Fruit fly (Drosophila melanogaster): ENCODE measurements around the gene Cdep.

The Cdep gene

dm6 chr3R:4901782-4902181 is 8.6 kb upstream of the Cdep start:
- TF ChIP-seq CTCF (optimal IDR thresholded peaks at IDR 0.05) (no peak), CG8478 (optimal IDR thresholded peaks at IDR 0.05) (no peak)

- TF ChIP-seq CTCF (optimal IDR thresholded peaks at IDR 0.05) = no peak
- no peak for TF ChIP-seq CG8478 (optimal IDR thresholded peaks at IDR 0.05)
Measured at dm6 chr3R:4903565-4903964, 6.8 kb upstream of the Cdep start.

DNA sequence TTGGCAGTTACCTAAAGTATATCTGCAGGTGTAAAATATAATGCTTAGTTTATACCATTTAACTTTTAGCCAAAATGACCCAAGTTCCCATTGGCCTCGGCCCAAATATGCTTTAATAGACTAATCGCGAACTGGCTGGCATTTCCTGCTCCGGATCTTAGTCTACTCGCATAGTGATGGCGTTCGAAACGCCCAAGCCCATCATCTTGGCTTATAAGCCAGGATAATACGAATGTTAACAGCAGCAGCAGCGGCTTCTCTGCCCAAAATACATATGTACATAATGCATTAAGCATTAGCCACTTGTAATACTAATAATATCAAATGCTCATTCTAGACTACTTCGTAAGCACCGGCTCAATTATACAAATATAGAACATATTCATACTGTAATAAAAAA is 5.5 kb upstream of the Cdep start:
- TF ChIP-seq CTCF (optimal IDR thresholded peaks at IDR 0.05) (no peak), CG8478 (optimal IDR thresholded peaks at IDR 0.05) (no peak)

- TF ChIP-seq CG8478 (optimal IDR thresholded peaks at IDR 0.05) = no peak
- TF ChIP-seq CTCF (optimal IDR thresholded peaks at IDR 0.05) = peak; percentile 39 to 69
Measured at dm6 chr3R:4905764-4906626, 4.4 kb upstream of the Cdep start, which contains the start of gene Gnf1. Gene Gnf1, plus strand, starts transcription at chr3R:4906622.

DNA sequence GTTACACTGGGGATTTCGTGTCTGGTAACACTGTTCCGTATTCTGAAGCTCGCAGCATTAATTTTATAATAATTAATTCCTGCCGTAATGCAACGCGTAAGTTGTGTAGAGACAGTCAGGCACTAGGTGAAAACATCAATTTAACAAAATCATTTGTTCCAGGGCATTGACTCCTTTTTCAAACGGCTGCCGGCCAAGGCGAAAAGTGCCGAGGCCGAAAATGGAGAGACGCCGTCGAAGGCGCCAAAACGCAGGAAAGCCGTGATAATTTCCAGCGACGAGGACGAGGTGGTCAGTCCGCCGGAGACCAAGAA is 3.8 kb upstream of the Cdep start:
- no peak for TF ChIP-seq CTCF (optimal IDR thresholded peaks at IDR 0.05)
- TF ChIP-seq CG8478 (optimal IDR thresholded peaks at IDR 0.05) = no peak

dm6 chr3R:4910839-4911341 is 538 bp downstream of the Cdep start:
- TF ChIP-seq CTCF (optimal IDR thresholded peaks at IDR 0.05) (no peak), CG8478 (optimal IDR thresholded peaks at IDR 0.05) (no peak)

DNA sequence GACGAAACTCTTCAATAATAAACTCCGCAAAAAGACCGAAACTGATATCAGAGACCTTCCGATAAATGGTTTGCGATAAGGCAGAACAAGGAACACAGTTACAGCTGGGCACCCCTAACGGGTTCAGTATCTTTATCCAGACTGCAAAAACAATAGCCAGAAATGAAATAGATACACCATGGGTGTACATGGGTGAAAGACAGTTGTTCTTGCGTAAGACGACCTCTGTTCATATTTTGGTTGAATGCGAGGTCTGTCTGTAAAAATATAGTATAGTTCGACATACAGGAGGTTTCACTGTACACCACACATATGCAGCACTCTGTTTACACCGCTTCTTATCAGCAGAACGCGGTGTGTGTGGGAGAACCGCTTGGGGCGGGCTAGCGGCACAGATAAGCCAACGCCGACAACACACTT is 1.8 kb downstream of the Cdep start:
- TF ChIP-seq CG8478 (optimal IDR thresholded peaks at IDR 0.05) (no peak), CTCF (optimal IDR thresholded peaks at IDR 0.05) (no peak)

- TF ChIP-seq CTCF (optimal IDR thresholded peaks at IDR 0.05) (no peak), CG8478 (optimal IDR thresholded peaks at IDR 0.05) (no peak)
Measured at dm6 chr3R:4913181-4913580, 2.8 kb downstream of the Cdep start.

DNA sequence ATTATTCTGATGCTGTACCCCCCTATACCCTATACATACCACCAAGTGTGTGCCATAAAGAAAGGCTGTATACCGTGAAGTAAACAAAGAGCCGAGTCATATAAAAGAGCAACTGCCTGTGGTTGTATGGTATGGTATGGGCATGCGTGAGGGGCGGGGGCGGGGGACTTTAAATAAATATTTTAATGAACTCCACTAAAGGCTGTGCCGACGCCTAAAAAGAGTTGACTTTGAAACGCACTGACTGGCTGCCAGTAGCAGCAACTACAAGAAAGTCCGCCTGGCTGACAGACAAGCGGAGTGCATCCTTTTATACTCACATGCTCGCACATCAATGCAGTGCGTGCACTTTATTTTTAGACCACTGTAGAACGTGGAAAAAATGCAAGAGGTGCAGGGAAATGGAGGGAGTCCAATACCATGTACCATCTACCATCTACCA is 4.1 kb downstream of the Cdep start:
- TF ChIP-seq CG8478 (optimal IDR thresholded peaks at IDR 0.05) (no peak), CTCF (optimal IDR thresholded peaks at IDR 0.05) (no peak)

- TF ChIP-seq CTCF (optimal IDR thresholded peaks at IDR 0.05) (no peak), CG8478 (optimal IDR thresholded peaks at IDR 0.05) (no peak)
Measured at dm6 chr3R:4947732-4948131, 37.4 kb downstream of the Cdep start.

dm6 chr3R:4951764-4952570 is 41.6 kb downstream of the Cdep start:
- no peak for TF ChIP-seq CTCF (optimal IDR thresholded peaks at IDR 0.05)
- TF ChIP-seq CG8478 (optimal IDR thresholded peaks at IDR 0.05) = no peak

DNA sequence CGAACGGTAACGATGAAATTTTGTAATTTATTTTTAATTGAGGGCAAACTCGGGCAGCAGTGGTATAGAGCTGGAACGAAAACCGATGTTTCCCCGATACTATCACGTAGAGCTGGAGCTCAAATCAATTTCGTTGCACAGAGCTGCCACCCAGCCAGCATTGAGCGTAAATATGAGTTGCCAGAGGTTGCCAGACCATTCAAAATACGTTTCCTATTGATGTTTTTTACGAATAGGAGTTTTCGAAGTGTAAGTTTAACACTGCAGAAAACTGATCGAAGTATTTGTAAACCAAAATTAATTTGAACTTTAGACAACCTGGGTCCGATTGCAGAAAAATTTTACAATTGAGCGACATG is 42.2 kb downstream of the Cdep start, which contains the start of gene Ubc6:
TSS of gene Ubc6 (minus strand) at position 112 of the 359 bp plus-strand sequence.
- TF ChIP-seq CTCF (optimal IDR thresholded peaks at IDR 0.05) (peak; percentile 55 to 64), CG8478 (optimal IDR thresholded peaks at IDR 0.05) (no peak)

- no peak for TF ChIP-seq CTCF (optimal IDR thresholded peaks at IDR 0.05)
- TF ChIP-seq CG8478 (optimal IDR thresholded peaks at IDR 0.05) = no peak
Measured at dm6 chr3R:4955152-4955551, 44.8 kb downstream of the Cdep start, which contains the start of gene Jhbp3. Gene Jhbp3, minus strand, starts transcription at chr3R:4955252.

- TF ChIP-seq CTCF (optimal IDR thresholded peaks at IDR 0.05) = no peak
Measured at dm6 chr3R:4957812-4958211, 47.5 kb downstream of the Cdep start.

- TF ChIP-seq CG8478 (optimal IDR thresholded peaks at IDR 0.05) = no peak
- no peak for TF ChIP-seq CTCF (optimal IDR thresholded peaks at IDR 0.05)
Measured at dm6 chr3R:4960107-4960506, 49.8 kb downstream of the Cdep start.
